Fruit fly (Drosophila melanogaster) whole organism, wandering third instar larva: ENCODE data around the gene CG6443.

Experiments used
- Abd-B ChIP-seq: fragments of >200 bp; optimal IDR thresholded peaks from 2 replicates; lab custom pipeline; 2017; ENCODE audit warnings: missing biosample characterization, missing genetic modification characterization
- CG9705 ChIP-seq: fragments of 200-800 bp; sonication (Bioruptor generic); optimal IDR thresholded peaks from 2 replicates; lab custom pipeline; 2018; ENCODE audit warnings: missing biosample characterization, mild to moderate bottlenecking, missing genetic modification characterization
- CrebA ChIP-seq: fragments of 200-800 bp; sonication (Bioruptor generic); optimal IDR thresholded peaks from 2 replicates; lab custom pipeline; 2016; ENCODE audit warnings: missing biosample characterization, mild to moderate bottlenecking, missing genetic modification characterization, borderline replicate concordance
- Dif ChIP-seq: fragments of 200-275, 200-300 bp; sonication (Bioruptor generic); optimal IDR thresholded peaks from 2 replicates; lab custom pipeline; 2018; ENCODE audit warnings: missing biosample characterization, missing genetic modification characterization; ENCODE audit not compliant: partially characterized antibody
- Hnf4 ChIP-seq: fragments of 200-800 bp; sonication (Bioruptor generic); optimal IDR thresholded peaks from 2 replicates; lab custom pipeline; 2016; ENCODE audit warnings: missing biosample characterization, mild to moderate bottlenecking, missing genetic modification characterization
- Hr78 ChIP-seq: fragments of >200 bp; optimal IDR thresholded peaks from 2 replicates; lab custom pipeline; 2017; ENCODE audit warnings: missing biosample characterization, missing genetic modification characterization
- Hr83 ChIP-seq: fragments of 200-300 bp; sonication (Bioruptor generic); optimal IDR thresholded peaks from 2 replicates; lab custom pipeline; 2016; ENCODE audit warnings: missing biosample characterization, mild to moderate bottlenecking, missing genetic modification characterization, moderate library complexity; ENCODE audit not compliant: poor library complexity, severe bottlenecking
- Jra ChIP-seq: sonication (Bioruptor generic); optimal IDR thresholded peaks from 2 replicates; lab custom pipeline; 2016; ENCODE audit warnings: missing biosample characterization, missing genetic modification characterization
- Myc ChIP-seq: fragments of >200 bp; optimal IDR thresholded peaks from 2 replicates; lab custom pipeline; 2017
- N ChIP-seq: fragments of >200 bp; optimal IDR thresholded peaks from 2 replicates; lab custom pipeline; 2018; ENCODE audit warnings: missing biosample characterization, missing external identifiers, missing genetic modification characterization
- OdsH ChIP-seq: fragments of 200-800 bp; sonication (Bioruptor generic); optimal IDR thresholded peaks from 2 replicates; lab custom pipeline; 2016; ENCODE audit warnings: missing biosample characterization, mild to moderate bottlenecking, missing genetic modification characterization
- Rel ChIP-seq, 2 experiments: fragments of 200-800 bp; sonication (Bioruptor generic) in 1 of 2; optimal IDR thresholded peaks; 2 replicates in 1 of 2; 3 replicates in 1 of 2; lab custom pipeline; 2016 to 2019; ENCODE audit warnings: mild to moderate bottlenecking in 2 of 2, missing biosample characterization in 2 of 2, missing genetic modification characterization in 2 of 2, moderate library complexity in 1 of 2
- Sp1 ChIP-seq: fragments of 200-800 bp; sonication (Bioruptor generic); optimal IDR thresholded peaks from 3 replicates; lab custom pipeline; 2019; ENCODE audit warnings: missing biosample characterization, mild to moderate bottlenecking, missing genetic modification characterization, moderate library complexity
- Vsx2 ChIP-seq: fragments of 200-300, 225-300 bp; sonication (Bioruptor generic); optimal IDR thresholded peaks from 2 replicates; lab custom pipeline; 2018; ENCODE audit warnings: missing biosample characterization, missing genetic modification characterization; ENCODE audit not compliant: partially characterized antibody
- br ChIP-seq: fragments of 200-800 bp; sonication (Bioruptor generic); optimal IDR thresholded peaks from 2 replicates; lab custom pipeline; 2016; ENCODE audit warnings: missing biosample characterization, missing genetic modification characterization
- brk ChIP-seq: fragments of 200-800 bp; sonication (Bioruptor generic); optimal IDR thresholded peaks from 2 replicates; lab custom pipeline; 2016; ENCODE audit warnings: missing biosample characterization, mild to moderate bottlenecking, missing genetic modification characterization
- dsf ChIP-seq: sonication (Bioruptor generic); optimal IDR thresholded peaks from 2 replicates; lab custom pipeline; 2016; ENCODE audit warnings: missing biosample characterization, missing genetic modification characterization, borderline replicate concordance
- ey ChIP-seq: fragments of 200-800 bp; sonication (Bioruptor generic); optimal IDR thresholded peaks from 2 replicates; lab custom pipeline; 2016; ENCODE audit warnings: missing biosample characterization, missing genetic modification characterization
- foxo ChIP-seq, 2 experiments: fragments of 200-800 bp; sonication (Bioruptor generic); optimal IDR thresholded peaks; 2 replicates in 1 of 2; 3 replicates in 1 of 2; lab custom pipeline; 2016 to 2017; ENCODE audit warnings: missing biosample characterization in 2 of 2, missing genetic modification characterization in 2 of 2
- fru ChIP-seq: fragments of 200-800 bp; sonication (Bioruptor generic); optimal IDR thresholded peaks from 3 replicates; lab custom pipeline; 2016; ENCODE audit warnings: missing biosample characterization, mild to moderate bottlenecking, missing genetic modification characterization
- h ChIP-seq: fragments of 200-800 bp; sonication (Bioruptor generic); optimal IDR thresholded peaks from 3 replicates; lab custom pipeline; 2016; ENCODE audit warnings: missing biosample characterization, mild to moderate bottlenecking, missing genetic modification characterization
- jim ChIP-seq: fragments of 175-275, 200-325 bp; sonication (Bioruptor generic); optimal IDR thresholded peaks from 2 replicates; lab custom pipeline; 2016; ENCODE audit warnings: missing biosample characterization, mild to moderate bottlenecking, missing genetic modification characterization
- pan ChIP-seq: fragments of >200 bp; optimal IDR thresholded peaks from 2 replicates; lab custom pipeline; 2017
- psq ChIP-seq: fragments of 200-800 bp; sonication (Bioruptor generic); optimal IDR thresholded peaks from 3 replicates; lab custom pipeline; 2017; ENCODE audit warnings: missing biosample characterization, mild to moderate bottlenecking, missing genetic modification characterization, moderate library complexity
- rgr ChIP-seq: fragments of 200-800 bp; sonication (Bioruptor generic); optimal IDR thresholded peaks from 3 replicates; lab custom pipeline; 2016; ENCODE audit warnings: missing biosample characterization, mild to moderate bottlenecking, missing genetic modification characterization
- sv ChIP-seq: fragments of 200-800 bp; sonication (Bioruptor generic); optimal IDR thresholded peaks from 3 replicates; lab custom pipeline; 2016; ENCODE audit warnings: missing biosample characterization, missing genetic modification characterization
- woc ChIP-seq: sonication (Bioruptor generic); optimal IDR thresholded peaks from 2 replicates; lab custom pipeline; 2016; ENCODE audit warnings: missing biosample characterization, mild to moderate bottlenecking, missing genetic modification characterization

CG6443 gene

dm6 chr2L:10749607-10750467, 21.1 kb downstream of the CG6443 start:
- TF ChIP-seq Hr78 (no peak), ey (GFP tag; lab: Kevin White, UChicago) (no peak), OdsH (GFP tag; lab: Kevin White, UChicago) (no peak), Sp1 (no peak), h (GFP tag; lab: Kevin White, UChicago) (no peak), Vsx2 (GFP tag; lab: Kevin White, UChicago) (no peak), pan (lab: Kevin White, UChicago) (no peak), woc (no peak), br (GFP tag; lab: Kevin White, UChicago) (no peak), Rel (GFP tag; optimal IDR thresholded peaks at IDR 0.05; lab: Kevin White, UChicago) (no peak), Rel (tag; optimal IDR thresholded peaks at IDR 0.05; lab: Kevin White, UChicago) (no peak), fru (GFP tag; lab: Kevin White, UChicago) (no peak)

dm6 chr2L:10750915-10751612, 22.3 kb downstream of the CG6443 start:
- TF ChIP-seq psq (GFP tag; lab: Kevin White, UChicago) = no peak
- TF ChIP-seq Rel (GFP tag; optimal IDR thresholded peaks at IDR 0.05; lab: Kevin White, UChicago) = no peak
- no peak for TF ChIP-seq Rel (tag; optimal IDR thresholded peaks at IDR 0.05; lab: Kevin White, UChicago)
- no peak for TF ChIP-seq Hr83 (GFP tag; lab: Kevin White, UChicago)
- no peak for TF ChIP-seq Jra (GFP tag; lab: Kevin White, UChicago)
- TF ChIP-seq dsf = no peak
- no peak for TF ChIP-seq rgr (GFP tag; lab: Kevin White, UChicago)
- TF ChIP-seq pan (lab: Kevin White, UChicago) = no peak
- no peak for TF ChIP-seq Hnf4 (GFP tag; lab: Kevin White, UChicago)

dm6 chr2L:10751879-10752620, 23.3 kb downstream of the CG6443 start:
- TF ChIP-seq sv = peak; percentile 33
- TF ChIP-seq Hr83 (GFP tag; lab: Kevin White, UChicago) = no peak

dm6 chr2L:10752668-10753067, 23.9 kb downstream of the CG6443 start:
- TF ChIP-seq Myc (no peak), h (GFP tag; lab: Kevin White, UChicago) (no peak), Vsx2 (GFP tag; lab: Kevin White, UChicago) (no peak), Rel (GFP tag; optimal IDR thresholded peaks at IDR 0.05; lab: Kevin White, UChicago) (no peak), Rel (tag; optimal IDR thresholded peaks at IDR 0.05; lab: Kevin White, UChicago) (no peak), Hr78 (no peak), jim (GFP tag; lab: Kevin White, UChicago) (no peak), foxo (GFP tag; optimal IDR thresholded peaks at IDR 0.05; lab: Kevin White, UChicago) (no peak), CG9705 (no peak), OdsH (GFP tag; lab: Kevin White, UChicago) (no peak), Abd-B (GFP tag; lab: Kevin White, UChicago) (no peak), Jra (GFP tag; lab: Kevin White, UChicago) (no peak), brk (GFP tag; lab: Kevin White, UChicago) (no peak), Hnf4 (GFP tag; lab: Kevin White, UChicago) (no peak), CrebA (GFP tag; lab: Kevin White, UChicago) (no peak), Dif (GFP tag; lab: Kevin White, UChicago) (no peak), N (no peak), psq (GFP tag; lab: Kevin White, UChicago) (no peak), ey (GFP tag; lab: Kevin White, UChicago) (no peak)
